Worm (Caenorhabditis elegans) whole organism, L4 larva: Measurements from ENCODE around the gene T16G1.9.

Source experiments
- F10B5.3 ChIP-seq: sonication (generic microtip); optimal IDR thresholded peaks from 2 replicates; lab custom pipeline; 2016; ENCODE audit warnings: mild to moderate bottlenecking, missing genetic modification characterization, missing compliant biosample characterization
- F26F4.8 ChIP-seq: fragments of 200-800 bp; sonication (Bioruptor generic); conservative IDR thresholded peaks from 2 replicates; pipeline ENCODE4 v1.3.6; 2022; ENCODE audit warnings: missing genetic modification characterization, missing compliant biosample characterization
- T20F7.1 ChIP-seq: fragments of 200-800 bp; sonication (Bioruptor generic); optimal IDR thresholded peaks from 2 replicates; lab custom pipeline; 2018; ENCODE audit warnings: mild to moderate bottlenecking, missing genetic modification characterization, missing compliant biosample characterization
- ZK337.2 ChIP-seq: fragments of 200-800 bp; sonication (Bioruptor generic); IDR thresholded peaks from 2 replicates; pipeline ENCODE4 v1.3.6; 2022; ENCODE audit warnings: missing genetic modification reagents, missing genetic modification characterization, missing compliant biosample characterization
- aha-1 ChIP-seq: fragments of 150-350 bp; peaks from one replicate; lab custom pipeline; 2014; ENCODE audit warnings: missing biosample characterization, missing genetic modification characterization
- aly-2 ChIP-seq: sonication (generic microtip); optimal IDR thresholded peaks from 2 replicates; lab custom pipeline; 2018; ENCODE audit warnings: missing biosample characterization, missing genetic modification characterization
- ama-1 ChIP-seq: fragments of 150-350 bp; optimal IDR thresholded peaks from 2 replicates; lab custom pipeline; 2014; ENCODE audit warnings: inconsistent platforms, mixed read lengths
- attf-4 ChIP-seq: sonication (generic microtip); optimal IDR thresholded peaks from 3 replicates; lab custom pipeline; 2017; ENCODE audit warnings: missing biosample characterization, missing genetic modification characterization
- ceh-32 ChIP-seq: sonication (generic microtip); optimal IDR thresholded peaks from 2 replicates; lab custom pipeline; 2016; ENCODE audit warnings: mild to moderate bottlenecking, missing genetic modification characterization, missing compliant biosample characterization; ENCODE audit not compliant: poor library complexity
- ces-1 ChIP-seq: fragments of 150-350 bp; sonication (generic microtip); optimal IDR thresholded peaks from 4 replicates; lab custom pipeline; 2014; ENCODE audit warnings: missing biosample characterization, missing genetic modification reagents, missing genetic modification characterization
- cey-2 ChIP-seq: sonication (generic microtip); optimal IDR thresholded peaks from 3 replicates; lab custom pipeline; 2017; ENCODE audit warnings: missing genetic modification characterization, mild to moderate bottlenecking, missing compliant biosample characterization, antibody characterized with exemption, borderline replicate concordance; ENCODE audit not compliant: insufficient read depth
- daf-19 ChIP-seq: fragments of 200-800 bp; sonication (Bioruptor generic); conservative IDR thresholded peaks from 2 replicates; pipeline ENCODE4 v1.3.6; 2022; ENCODE audit warnings: missing genetic modification characterization, missing compliant biosample characterization
- duxl-1 ChIP-seq: sonication (generic microtip); optimal IDR thresholded peaks from 2 replicates; lab custom pipeline; 2016; ENCODE audit warnings: mild to moderate bottlenecking, missing genetic modification characterization, moderate library complexity, missing compliant biosample characterization; ENCODE audit not compliant: poor library complexity
- egl-43 ChIP-seq: fragments of 200-800 bp; sonication (Bioruptor generic); IDR thresholded peaks from 2 replicates; pipeline ENCODE4 v1.3.6; 2022; ENCODE audit warnings: missing genetic modification reagents, missing genetic modification characterization, missing compliant biosample characterization
- hlh-30 ChIP-seq: sonication (generic microtip); optimal IDR thresholded peaks from 2 replicates; lab custom pipeline; 2017; ENCODE audit warnings: antibody characterized with exemption, mild to moderate bottlenecking, missing genetic modification characterization, missing compliant biosample characterization; ENCODE audit not compliant: insufficient read depth
- lir-3 ChIP-seq: sonication (generic microtip); optimal IDR thresholded peaks from 2 replicates; lab custom pipeline; 2016; ENCODE audit warnings: mild to moderate bottlenecking, missing genetic modification characterization, missing compliant biosample characterization
- lsy-2 ChIP-seq, 2 experiments: fragments of 150-350 bp in 1 of 2; sonication (generic microtip) in 1 of 2; optimal IDR thresholded peaks; 2 replicates each; lab custom pipeline; 2014 to 2017; ENCODE audit warnings: missing biosample characterization in 2 of 2, missing genetic modification characterization in 2 of 2
- madf-5 ChIP-seq, 2 experiments: fragments of 200-800 bp; sonication (Bioruptor generic); IDR thresholded peaks; 2 replicates each; pipeline ENCODE4 v1.3.6; 2022; ENCODE audit warnings: missing compliant biosample characterization in 2 of 2, missing genetic modification characterization in 2 of 2
- mes-2 ChIP-seq: sonication (generic microtip); optimal IDR thresholded peaks from 2 replicates; lab custom pipeline; 2016; ENCODE audit warnings: missing genotype, mild to moderate bottlenecking, missing genetic modification characterization, missing compliant biosample characterization; ENCODE audit not compliant: poor library complexity, severe bottlenecking
- mxl-2 ChIP-seq: fragments of 200-800 bp; sonication (Bioruptor generic); conservative IDR thresholded peaks from 2 replicates; pipeline ENCODE4 v1.3.6; 2022; ENCODE audit warnings: missing genetic modification reagents, missing genetic modification characterization, missing compliant biosample characterization
- nhr-111 ChIP-seq: fragments of 200-800 bp; sonication (Bioruptor generic); optimal IDR thresholded peaks from 2 replicates; lab custom pipeline; 2018; ENCODE audit warnings: mild to moderate bottlenecking, missing genetic modification characterization, missing compliant biosample characterization
- nhr-42 ChIP-seq: fragments of 200-800 bp; sonication (Bioruptor generic); IDR thresholded peaks from 2 replicates; pipeline ENCODE4 v1.3.6; 2022; ENCODE audit warnings: missing genetic modification characterization, missing compliant biosample characterization
- nhr-6 ChIP-seq: fragments of 150-350 bp; optimal IDR thresholded peaks from 2 replicates; lab custom pipeline; 2014; ENCODE audit warnings: missing biosample characterization, missing genetic modification characterization
- nhr-76 ChIP-seq: fragments of 150-350 bp; optimal IDR thresholded peaks from 2 replicates; lab custom pipeline; 2014; ENCODE audit warnings: missing biosample characterization, missing genetic modification characterization
- php-3 ChIP-seq: fragments of 200-800 bp; sonication (Bioruptor generic); IDR thresholded peaks from 2 replicates; pipeline ENCODE4 v1.3.6; 2022; ENCODE audit warnings: missing genetic modification reagents, missing genetic modification characterization, missing compliant biosample characterization
- pqm-1 ChIP-seq: sonication (generic microtip); optimal IDR thresholded peaks from 2 replicates; lab custom pipeline; 2017; ENCODE audit warnings: missing biosample characterization, missing genetic modification characterization
- sdz-12 ChIP-seq: fragments of 200-800 bp; sonication (Bioruptor generic); optimal IDR thresholded peaks from 2 replicates; lab custom pipeline; 2018; ENCODE audit warnings: mild to moderate bottlenecking, missing genetic modification characterization, missing compliant biosample characterization
- set-16 ChIP-seq: fragments of 200-800 bp; sonication (Bioruptor generic); IDR thresholded peaks from 2 replicates; pipeline ENCODE4 v1.3.6; 2022; ENCODE audit warnings: missing genetic modification reagents, missing genetic modification characterization, missing compliant biosample characterization
- snpc-1.2 ChIP-seq: fragments of 200-800 bp; sonication (Bioruptor generic); IDR thresholded peaks from 2 replicates; pipeline ENCODE4 v1.3.6; 2022; ENCODE audit warnings: missing genetic modification reagents, missing genetic modification characterization, missing compliant biosample characterization
- spr-3 ChIP-seq: fragments of 200-800 bp; sonication (Bioruptor generic); optimal IDR thresholded peaks from 2 replicates; lab custom pipeline; 2018; ENCODE audit warnings: mild to moderate bottlenecking, missing genetic modification characterization, missing compliant biosample characterization
- tra-1 ChIP-seq: fragments of 200-800 bp; sonication (Bioruptor generic); IDR thresholded peaks from 2 replicates; pipeline ENCODE4 v1.3.6; 2022; ENCODE audit warnings: missing genetic modification reagents, missing genetic modification characterization, missing compliant biosample characterization
- unc-62 ChIP-seq, 3 experiments: fragments of 150-350 bp in 1 of 3; sonication (generic microtip); optimal IDR thresholded peaks in 2 of 3; peaks in 1 of 3; 1 replicate in 1 of 3; 2 replicates in 2 of 3; lab custom pipeline; 2014 to 2017; ENCODE audit warnings: missing biosample characterization in 3 of 3, missing genetic modification characterization in 3 of 3, missing genetic modification reagents in 3 of 3, missing genotype in 1 of 3
- vab-7 ChIP-seq: fragments of 200-800 bp; sonication (Bioruptor generic); IDR thresholded peaks from 2 replicates; pipeline ENCODE4 v1.3.6; 2022; ENCODE audit warnings: missing genetic modification reagents, missing genetic modification characterization, missing compliant biosample characterization
- zag-1 ChIP-seq: fragments of 150-350 bp; optimal IDR thresholded peaks from 2 replicates; lab custom pipeline; 2014; ENCODE audit warnings: missing biosample characterization, missing genetic modification characterization
- ztf-11 ChIP-seq: fragments of 150-350 bp; optimal IDR thresholded peaks from 2 replicates; lab custom pipeline; 2014; ENCODE audit warnings: missing biosample characterization, missing genetic modification characterization
- ztf-7 ChIP-seq: fragments of 150-350 bp; optimal IDR thresholded peaks from 2 replicates; lab custom pipeline; 2014; ENCODE audit warnings: missing biosample characterization, missing genetic modification characterization

Gene T16G1.9

ce11 chrV:12949607-12950006, 1.1 kb downstream of the T16G1.9 start, which contains the start of gene T16G1.13:
T16G1.13 (plus strand) TSS chrV:12949907.
- TF ChIP-seq unc-62 (GFP tag; optimal IDR thresholded peaks at IDR 0.05 in 1 of 2; lab: Kevin White, UChicago): peak in 1 of 2 experiments; percentile 29
- no peak for TF ChIP-seq unc-62 (tag; optimal IDR thresholded peaks at IDR 0.05; lab: Kevin White, UChicago)
- TF ChIP-seq ztf-11: no peak

ce11 chrV:12944775-12945174, 5.9 kb downstream of the T16G1.9 start, which contains the start of gene grl-2:
grl-2 (plus strand) TSS chrV:12945075.
- TF ChIP-seq madf-5 (GFP tag; IDR thresholded peaks at IDR 0.05; lab: Robert Waterston, UW) (no peak), attf-4 (no peak), F10B5.3 (tag; lab: Kevin White, UChicago) (no peak), zag-1 (tag; lab: Kevin White, UChicago) (no peak), duxl-1 (tag; lab: Kevin White, UChicago) (no peak), snpc-1.2 (GFP tag; lab: Robert Waterston, UW) (no peak), ama-1 (lab: Kevin White, UChicago) (no peak), spr-3 (GFP tag; lab: Kevin White, UChicago) (no peak), hlh-30 (tag; lab: Kevin White, UChicago) (no peak), php-3 (GFP tag; lab: Robert Waterston, UW) (no peak), cey-2 (tag; lab: Kevin White, UChicago) (no peak), daf-19 (GFP tag; lab: Robert Waterston, UW) (no peak), ztf-7 (tag; lab: Kevin White, UChicago) (no peak), mes-2 (no peak), nhr-6 (tag; lab: Kevin White, UChicago) (no peak), mxl-2 (GFP tag; lab: Robert Waterston, UW) (no peak), vab-7 (GFP tag; lab: Robert Waterston, UW) (no peak), F26F4.8 (GFP tag; lab: Robert Waterston, UW) (no peak), pqm-1 (tag; lab: Kevin White, UChicago) (no peak)

DNA sequence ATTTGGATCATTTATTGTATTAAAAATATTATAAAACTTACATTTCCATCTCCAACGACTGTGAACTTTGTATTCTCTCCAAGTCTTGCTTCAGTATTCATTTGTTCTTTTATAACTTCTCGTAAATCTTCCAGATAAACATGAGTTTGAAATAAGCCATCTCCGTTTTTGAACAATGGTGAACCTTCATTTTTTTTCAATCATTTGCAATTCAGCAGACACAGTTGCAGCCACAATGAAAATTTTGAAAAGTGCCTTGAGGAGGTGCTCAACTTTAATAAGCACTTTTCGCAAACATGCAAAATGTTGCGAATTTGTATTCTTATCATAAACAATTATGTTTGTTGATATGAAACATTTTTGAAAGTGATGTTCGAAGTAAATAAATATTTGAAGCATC, 6.4 kb downstream of the T16G1.9 start, which contains the start of gene T16G1.3:
TSS of gene T16G1.3 (minus strand) at position 101 of the 400 bp plus-strand sequence.
- no peak for TF ChIP-seq sdz-12 (GFP tag; lab: Kevin White, UChicago)
- no peak for TF ChIP-seq ceh-32 (tag; lab: Kevin White, UChicago)
- TF ChIP-seq nhr-76 (tag; lab: Kevin White, UChicago): no peak
- no peak for TF ChIP-seq tra-1
- TF ChIP-seq nhr-42 (GFP tag; lab: Robert Waterston, UW): no peak
- no peak for TF ChIP-seq T20F7.1 (GFP tag; lab: Kevin White, UChicago)
- no peak for TF ChIP-seq aha-1
- no peak for TF ChIP-seq hlh-30 (tag; lab: Kevin White, UChicago)
- no peak for TF ChIP-seq php-3 (GFP tag; lab: Robert Waterston, UW)
- TF ChIP-seq set-16: no peak
- no peak for TF ChIP-seq lsy-2 (tag; optimal IDR thresholded peaks at IDR 0.05; lab: Kevin White, UChicago)
- no peak for TF ChIP-seq ces-1 (GFP tag; lab: Kevin White, UChicago)
- no peak for TF ChIP-seq aly-2 (tag; lab: Kevin White, UChicago)
- no peak for TF ChIP-seq ZK337.2 (GFP tag; lab: Robert Waterston, UW)
- TF ChIP-seq lir-3 (tag; lab: Kevin White, UChicago): no peak
- no peak for TF ChIP-seq egl-43 (GFP tag; lab: Robert Waterston, UW)

- TF ChIP-seq nhr-111 (no peak), unc-62 (GFP tag; optimal IDR thresholded peaks at IDR 0.05 in 1 of 2; lab: Kevin White, UChicago) (peak in 1 of 2 experiments; percentile 92), unc-62 (tag; optimal IDR thresholded peaks at IDR 0.05; lab: Kevin White, UChicago) (no peak), sdz-12 (GFP tag; lab: Kevin White, UChicago) (no peak)
Measured at ce11 chrV:12943399-12943798, 7.3 kb downstream of the T16G1.9 start.
